Fruit fly (Drosophila melanogaster): Measurements from ENCODE around the gene CG13887.

Gene CG13887

DNA sequence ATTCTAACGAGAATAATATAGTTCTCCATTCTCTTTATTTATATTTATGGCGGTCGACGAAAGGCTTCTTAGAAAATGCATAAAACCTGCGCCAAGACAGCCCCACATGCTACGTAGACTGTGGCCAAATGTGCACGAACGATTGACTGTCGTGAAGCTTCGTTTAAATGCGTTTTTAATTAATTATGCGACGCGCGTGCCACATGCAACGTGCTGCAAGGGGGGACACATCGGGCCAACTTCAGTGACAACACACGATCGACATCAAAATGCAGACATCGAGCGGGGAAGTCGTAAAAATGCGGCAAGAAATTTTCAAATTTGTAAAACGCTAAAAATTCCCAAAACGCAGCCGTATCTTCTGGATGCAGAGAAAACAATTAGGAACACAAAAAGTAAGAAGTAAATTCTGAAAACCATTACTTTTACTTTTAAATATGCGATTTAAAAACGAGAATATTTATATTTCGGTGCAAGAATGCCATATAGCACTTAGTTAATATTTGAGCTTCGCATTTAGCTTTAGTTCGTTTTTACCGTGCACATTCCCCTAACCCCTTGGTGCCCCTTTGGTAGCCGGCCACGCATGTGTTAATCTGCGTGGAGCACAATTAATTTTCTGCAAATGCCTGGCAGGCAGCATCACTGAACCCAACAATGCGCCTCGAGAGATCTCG, 37.7 kb upstream of the CG13887 start (continued):
- no peak for TF ChIP-seq Dek (tag; optimal IDR thresholded peaks at IDR 0.05)
- TF ChIP-seq CG10147 (GFP tag; optimal IDR thresholded peaks at IDR 0.05): no peak
- no peak for TF ChIP-seq nerfin-2 (GFP tag; IDR thresholded peaks at IDR 0.05; ENCODE audit: partially characterized antibody)
- no peak for TF ChIP-seq insv (GFP tag; optimal IDR thresholded peaks at IDR 0.05)
- TF ChIP-seq zfh1 (GFP tag; IDR thresholded peaks at IDR 0.05): peak; percentile 72; the same call in 2 of the 3 replicates
- TF ChIP-seq pzg (GFP tag; optimal IDR thresholded peaks at IDR 0.05): no peak
- TF ChIP-seq esg (GFP tag; conservative IDR thresholded peaks at IDR 0.05): peak; percentile 31; the same call in 1 of the 2 replicates
- TF ChIP-seq zen2 (GFP tag; IDR thresholded peaks at IDR 0.05; ENCODE audit: partially characterized antibody): no peak
- TF ChIP-seq so (GFP tag; IDR thresholded peaks at IDR 0.05): peak; percentile 23; the same call in 1 of the 3 replicates
- TF ChIP-seq chm (GFP tag; IDR thresholded peaks at IDR 0.05): 0 out of 2 replicates have a peak, but pooled peaks have one; percentile 14
- no peak for TF ChIP-seq CG3838 (GFP tag; optimal IDR thresholded peaks at IDR 0.05)
- TF ChIP-seq CG9797 (GFP tag; optimal IDR thresholded peaks at IDR 0.05): no peak
- TF ChIP-seq Stat92E (GFP tag; optimal IDR thresholded peaks at IDR 0.05): no peak
- no peak for TF ChIP-seq CG10274 (GFP tag; optimal IDR thresholded peaks at IDR 0.05)
- no peak for TF ChIP-seq luna (GFP tag; optimal IDR thresholded peaks at IDR 0.05)
- TF ChIP-seq dimm (GFP tag; IDR thresholded peaks at IDR 0.05): no peak
- peak; percentile 21 for TF ChIP-seq gsb-n (tag; optimal IDR thresholded peaks at IDR 0.05)
- TF ChIP-seq Ets97D (GFP tag; optimal IDR thresholded peaks at IDR 0.05): no peak
- TF ChIP-seq MTF-1 (GFP tag; optimal IDR thresholded peaks at IDR 0.05; ENCODE audit: borderline replicate concordance): no peak
- no peak for TF ChIP-seq CG11560 (tag; IDR thresholded peaks at IDR 0.05)
- no peak for TF ChIP-seq Nf-YC (tag; optimal IDR thresholded peaks at IDR 0.05)
- TF ChIP-seq sim (GFP tag; IDR thresholded peaks at IDR 0.05): 0 out of 2 replicates have a peak, but pooled peaks have one; percentile 6
- no peak for TF ChIP-seq CG7987 (GFP tag; optimal IDR thresholded peaks at IDR 0.05)
- TF ChIP-seq Sox100B (GFP tag; optimal IDR thresholded peaks at IDR 0.05): peak; percentile 40
- no peak for TF ChIP-seq CG3281 (GFP tag; optimal IDR thresholded peaks at IDR 0.05)
- no peak for TF ChIP-seq CG8281 (tag; optimal IDR thresholded peaks at IDR 0.05)
- TF ChIP-seq prd (optimal IDR thresholded peaks at IDR 0.05): no peak
- TF ChIP-seq prd (GFP tag; IDR thresholded peaks at IDR 0.05): peak; percentile 69; the same call in 2 of the 3 replicates
- TF ChIP-seq CG11093 (GFP tag; IDR thresholded peaks at IDR 0.05): no peak
- no peak; the same call in 1 of the 2 replicates for TF ChIP-seq ap (GFP tag; IDR thresholded peaks at IDR 0.05)
- peak; percentile 17; the same call in 1 of the 2 replicates for TF ChIP-seq Rx (GFP tag; IDR thresholded peaks at IDR 0.05)
- no peak for TF ChIP-seq CG8478 (optimal IDR thresholded peaks at IDR 0.05)
- no peak for TF ChIP-seq toy (GFP tag; IDR thresholded peaks at IDR 0.05)
- TF ChIP-seq CG17385 (GFP tag; optimal IDR thresholded peaks at IDR 0.05): peak; percentile 19
- TF ChIP-seq CG1024 (GFP tag; IDR thresholded peaks at IDR 0.05): peak; percentile 49; the same call in 1 of the 2 replicates
- no peak for TF ChIP-seq sna (GFP tag; IDR thresholded peaks at IDR 0.05; ENCODE audit: partially characterized antibody)
- peak; percentile 32 for TF ChIP-seq pros (GFP tag; optimal IDR thresholded peaks at IDR 0.05)
- no peak for TF ChIP-seq CG16815 (GFP tag; optimal IDR thresholded peaks at IDR 0.05)
- peak; percentile 49 for TF ChIP-seq CG17359 (tag; optimal IDR thresholded peaks at IDR 0.05)
- no peak for TF ChIP-seq CG4854 (GFP tag; optimal IDR thresholded peaks at IDR 0.05)
- TF ChIP-seq Gsc (GFP tag; IDR thresholded peaks at IDR 0.05): no peak
- TF ChIP-seq Atf-2 (GFP tag; optimal IDR thresholded peaks at IDR 0.05): no peak
- peak in 1 of 2 experiments; percentile 11 for TF ChIP-seq dpn (GFP tag; optimal IDR thresholded peaks at IDR 0.05)
- no peak for TF ChIP-seq usp (GFP tag; optimal IDR thresholded peaks at IDR 0.05)
- TF ChIP-seq CG2678 (tag; optimal IDR thresholded peaks at IDR 0.05): peak; percentile 36
- TF ChIP-seq tna (GFP tag; IDR thresholded peaks at IDR 0.05; ENCODE audit: partially characterized antibody): no peak
- TF ChIP-seq slbo (GFP tag; IDR thresholded peaks at IDR 0.05): 0 out of 2 replicates have a peak, but pooled peaks have one; percentile 7
- TF ChIP-seq CG32532 (GFP tag; IDR thresholded peaks at IDR 0.05): no peak
- TF ChIP-seq Optix (GFP tag; IDR thresholded peaks at IDR 0.05): no peak
- TF ChIP-seq CG18619 (GFP tag; optimal IDR thresholded peaks at IDR 0.05): peak; percentile 12
